Worm (Caenorhabditis elegans): Measurements from ENCODE around the gene spat-2.

ce11 chrIII:11087442-11087841 lies 50.7 kb downstream of the spat-2 start:
- no peak for TF ChIP-seq B0310.2 (tag; optimal IDR thresholded peaks at IDR 0.05)
- no peak for TF ChIP-seq F13C5.2 (tag; optimal IDR thresholded peaks at IDR 0.05)
- no peak for TF ChIP-seq hnd-1 (tag; optimal IDR thresholded peaks at IDR 0.05)
- no peak for TF ChIP-seq aly-1 (tag; optimal IDR thresholded peaks at IDR 0.05)
- no peak for TF ChIP-seq ama-1 (optimal IDR thresholded peaks at IDR 0.05)
- no peak for TF ChIP-seq ets-7 (tag; optimal IDR thresholded peaks at IDR 0.05)
- TF ChIP-seq scrt-1 (GFP tag; IDR thresholded peaks at IDR 0.05), result no peak
- no peak for TF ChIP-seq ceh-36 (tag; optimal IDR thresholded peaks at IDR 0.05)
- no peak for TF ChIP-seq pes-1 (GFP tag; IDR thresholded peaks at IDR 0.05)
